Worm (Caenorhabditis elegans): Measurements from ENCODE around the gene Y39B6A.25.

DNA sequence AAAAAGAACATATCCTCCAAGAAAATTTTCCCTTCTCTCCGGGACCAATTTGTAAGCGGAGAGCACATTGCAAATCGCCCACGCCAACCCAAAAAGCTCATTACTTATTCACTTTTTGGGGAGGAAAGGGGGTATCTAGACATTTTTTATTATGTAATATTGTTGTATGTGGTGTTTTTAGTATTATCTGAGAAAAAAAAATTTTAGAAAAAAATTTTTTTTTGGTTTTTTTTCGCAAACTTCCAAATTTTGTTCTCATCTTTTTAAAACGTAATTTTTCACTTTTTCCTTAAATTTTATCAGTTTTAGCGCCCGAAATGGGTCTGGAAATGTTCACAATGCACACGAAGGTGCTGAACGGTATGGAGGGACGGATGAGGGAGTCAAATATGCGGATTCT, 33.6 kb downstream of the Y39B6A.25 start, which contains the start of gene twk-46:
- TF ChIP-seq him-1 (tag; optimal IDR thresholded peaks at IDR 0.05) (no peak), W03F9.2 (tag; optimal IDR thresholded peaks at IDR 0.05) (no peak)

Measured in whole organism, L4/young adult.